Fruit fly (Drosophila melanogaster) S2 (cell line): ENCODE data around the gene ab.
A peak's percentile ranks its signal among the peaks of the same experiment; 100 is the strongest.

Experiments
- CG8478 ChIP-seq: fragments of >200 bp; optimal IDR thresholded peaks from 2 replicates; lab custom pipeline; 2018
- CTCF ChIP-seq, 2 experiments: fragments of >200 bp; optimal IDR thresholded peaks; 2 replicates each; lab custom pipeline; 2018

Gene ab

dm6 chr2L:11221296-11221698 lies 10.8 kb downstream of the ab start:
- TF ChIP-seq CTCF (optimal IDR thresholded peaks at IDR 0.05; lab: Kevin White, UChicago), result no peak
- no peak for TF ChIP-seq CG8478 (lab: Kevin White, UChicago)

dm6 chr2L:11222079-11222478 lies 11.6 kb downstream of the ab start:
- TF ChIP-seq CG8478 (lab: Kevin White, UChicago) (no peak), CTCF (optimal IDR thresholded peaks at IDR 0.05; lab: Kevin White, UChicago) (no peak)

DNA sequence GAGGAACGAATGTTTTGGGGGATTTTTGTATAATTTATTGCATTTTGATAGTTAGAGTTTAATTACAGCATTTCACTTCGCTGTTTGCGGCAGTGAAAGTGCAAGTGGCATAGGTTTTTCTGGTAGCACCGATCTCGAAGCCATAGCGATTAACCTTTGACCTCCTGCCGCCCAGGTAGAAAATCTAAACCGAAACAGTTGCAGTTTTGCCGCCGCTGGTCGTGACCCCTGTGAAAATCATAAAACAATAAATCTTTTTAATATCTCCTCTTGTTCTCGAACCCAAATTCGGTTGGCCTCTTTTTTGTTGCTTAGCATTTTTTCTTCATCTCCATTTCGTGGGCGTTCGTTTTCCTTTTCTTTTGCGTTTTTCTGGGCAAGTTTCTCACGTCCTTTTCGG lies 14.0 kb downstream of the ab start:
- TF ChIP-seq CG8478 (lab: Kevin White, UChicago) (no peak), CTCF (optimal IDR thresholded peaks at IDR 0.05; lab: Kevin White, UChicago) (no peak)

dm6 chr2L:11226035-11226434 lies 15.6 kb downstream of the ab start:
- TF ChIP-seq CTCF (optimal IDR thresholded peaks at IDR 0.05; lab: Kevin White, UChicago) (no peak), CG8478 (lab: Kevin White, UChicago) (no peak)

DNA sequence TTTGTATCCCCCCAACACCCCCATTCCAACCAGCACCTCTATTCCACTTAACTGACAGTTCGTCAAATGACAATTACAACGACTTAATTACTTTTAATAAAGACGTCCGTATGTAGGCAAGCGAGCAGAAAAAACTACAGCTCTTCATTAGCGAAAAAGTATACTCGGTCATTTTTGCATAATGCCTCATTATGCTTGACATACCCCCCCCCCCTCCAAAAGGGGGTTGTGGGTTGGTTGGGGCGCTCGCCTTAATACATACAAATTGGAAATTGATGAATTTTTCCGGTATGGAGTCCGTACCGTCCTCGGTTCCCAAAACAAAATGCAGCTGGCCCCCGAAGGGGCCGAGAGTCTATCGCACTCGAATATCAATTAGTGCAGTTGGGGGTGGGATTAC lies 16.8 kb downstream of the ab start:
- TF ChIP-seq CG8478 (lab: Kevin White, UChicago) (no peak), CTCF (optimal IDR thresholded peaks at IDR 0.05; lab: Kevin White, UChicago) (no peak)

DNA sequence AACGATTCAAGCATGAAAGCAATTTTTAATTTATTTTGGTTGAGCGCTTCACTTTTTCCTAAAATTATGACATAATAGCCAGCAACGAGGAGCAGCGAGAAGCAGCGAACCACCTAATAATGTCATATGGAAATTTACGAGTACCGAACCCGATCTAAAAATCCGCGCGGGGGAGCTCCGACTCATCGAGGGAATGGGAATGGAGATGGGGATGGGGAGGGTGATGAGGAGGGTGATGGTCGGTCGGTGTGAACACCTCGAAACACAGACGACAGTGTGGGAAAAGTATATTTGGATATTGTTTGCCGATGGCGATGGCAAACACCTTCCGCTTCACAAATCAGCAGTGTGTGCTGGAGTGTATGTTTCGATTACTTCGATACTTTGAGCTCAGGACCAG lies 17.6 kb downstream of the ab start:
- TF ChIP-seq CG8478 (lab: Kevin White, UChicago), result no peak
- TF ChIP-seq CTCF (optimal IDR thresholded peaks at IDR 0.05; lab: Kevin White, UChicago), result no peak

dm6 chr2L:11228909-11229574 lies 18.6 kb downstream of the ab start:
- TF ChIP-seq CG8478 (lab: Kevin White, UChicago) (no peak), CTCF (optimal IDR thresholded peaks at IDR 0.05; lab: Kevin White, UChicago) (no peak)

DNA sequence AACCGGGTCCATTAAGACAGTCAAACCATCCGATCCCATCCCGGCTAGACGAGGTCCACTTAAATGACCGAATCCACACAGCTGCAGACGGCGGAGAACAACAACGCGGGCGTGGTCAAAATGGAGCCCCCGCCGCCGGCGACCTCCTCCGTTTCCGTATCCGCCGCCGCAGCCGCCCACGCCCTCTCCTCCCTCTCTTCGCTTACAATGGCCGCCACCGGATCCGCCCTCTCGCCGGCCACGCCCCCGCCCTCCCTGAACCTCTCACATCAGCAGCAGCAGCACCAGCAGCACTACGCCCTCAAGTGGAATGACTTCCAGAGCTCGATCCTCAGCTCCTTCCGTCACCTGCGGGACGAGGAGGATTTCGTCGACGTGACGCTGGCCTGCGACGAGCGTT lies 25.1 kb downstream of the ab start:
- TF ChIP-seq CTCF (optimal IDR thresholded peaks at IDR 0.05; lab: Kevin White, UChicago) (no peak), CG8478 (lab: Kevin White, UChicago) (no peak)

DNA sequence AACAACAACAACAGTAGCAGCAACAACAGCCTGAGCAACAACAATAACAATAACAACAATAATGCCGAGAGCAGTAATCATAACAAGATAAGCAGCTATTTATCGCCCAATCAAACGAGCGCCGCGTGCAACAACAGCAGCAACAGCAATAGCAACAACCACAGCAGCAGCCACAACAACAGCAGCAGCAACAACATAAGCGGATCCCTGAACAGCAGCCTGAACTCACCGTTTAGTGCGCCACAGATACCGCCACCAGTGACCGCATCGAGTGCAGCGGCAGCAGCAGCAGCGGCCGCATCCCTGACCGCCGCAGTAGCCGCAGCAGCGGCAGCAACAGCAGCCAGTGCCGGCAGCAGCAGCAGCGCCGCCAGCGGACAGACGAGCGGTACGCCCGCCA lies 25.9 kb downstream of the ab start:
- TF ChIP-seq CG8478 (lab: Kevin White, UChicago), result no peak
- TF ChIP-seq CTCF (optimal IDR thresholded peaks at IDR 0.05; lab: Kevin White, UChicago), result no peak

DNA sequence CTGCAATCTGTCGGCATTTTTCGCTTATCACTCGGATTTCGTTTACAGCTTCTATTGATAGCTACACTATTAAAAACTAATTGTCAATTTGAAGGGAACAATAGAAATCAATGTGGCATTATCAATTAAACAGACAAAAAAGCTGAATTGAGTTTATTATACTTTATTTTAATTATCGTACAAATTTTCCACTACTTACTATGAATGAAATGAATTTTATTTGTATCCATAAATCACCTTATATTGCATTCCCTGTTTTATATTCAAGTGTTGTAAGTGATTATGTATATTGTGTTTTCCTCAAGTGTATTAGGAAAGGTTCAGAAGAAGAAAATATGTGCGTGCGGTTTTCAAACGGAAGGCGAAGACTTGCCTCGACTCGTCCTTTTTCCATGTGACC lies 33.4 kb downstream of the ab start:
- no peak for TF ChIP-seq CTCF (optimal IDR thresholded peaks at IDR 0.05; lab: Kevin White, UChicago)
- TF ChIP-seq CG8478 (lab: Kevin White, UChicago), result no peak

dm6 chr2L:11247730-11248129 lies 37.3 kb downstream of the ab start:
- TF ChIP-seq CTCF (optimal IDR thresholded peaks at IDR 0.05; lab: Kevin White, UChicago), result no peak
- TF ChIP-seq CG8478 (lab: Kevin White, UChicago), result no peak

- no peak for TF ChIP-seq CG8478 (lab: Kevin White, UChicago)
- TF ChIP-seq CTCF (optimal IDR thresholded peaks at IDR 0.05; lab: Kevin White, UChicago), result no peak
Observed at dm6 chr2L:11249376-11249775, 38.9 kb downstream of the ab start.

DNA sequence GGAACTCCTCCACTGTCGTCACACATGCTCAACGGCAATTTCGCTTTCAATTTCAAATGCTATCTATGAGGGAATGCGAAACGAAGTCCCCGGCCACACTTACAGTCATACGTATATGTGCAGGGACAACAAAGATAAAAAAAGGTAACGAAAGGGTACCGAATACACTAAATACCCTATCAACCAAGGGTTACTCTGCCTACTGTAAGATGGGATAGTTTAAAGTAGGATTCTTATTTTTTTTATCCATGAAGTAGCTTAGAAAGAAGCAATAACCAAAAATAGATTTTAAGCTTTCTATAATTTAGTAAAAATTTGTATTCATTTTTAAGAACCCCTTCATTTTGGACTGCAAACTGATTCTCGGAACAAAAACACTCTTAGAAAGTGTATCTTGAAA lies 40.7 kb downstream of the ab start:
- TF ChIP-seq CTCF (optimal IDR thresholded peaks at IDR 0.05; lab: Kevin White, UChicago) (no peak), CG8478 (lab: Kevin White, UChicago) (no peak)

- TF ChIP-seq CTCF (optimal IDR thresholded peaks at IDR 0.05; lab: Kevin White, UChicago), result peak; percentile 29 to 32
- no peak for TF ChIP-seq CG8478 (lab: Kevin White, UChicago)
Observed at dm6 chr2L:11268933-11269631, 58.6 kb downstream of the ab start, which contains the start of gene cmet. Gene cmet (minus strand): TSS chr2L:11269002.

dm6 chr2L:11269632-11269965 lies 59.1 kb downstream of the ab start, which contains the start of gene cana:
Gene cana (plus strand): TSS chr2L:11269780.
- TF ChIP-seq CTCF (optimal IDR thresholded peaks at IDR 0.05; lab: Kevin White, UChicago), result no peak
- no peak for TF ChIP-seq CG8478 (lab: Kevin White, UChicago)
